Worm (Caenorhabditis elegans) whole organism, L2 larva: ENCODE data around the gene T04A11.4.

Source experiments
- R02D3.7 ChIP-seq: fragments of 150-350 bp; optimal IDR thresholded peaks from 2 replicates; lab custom pipeline; 2014; ENCODE audit warnings: missing biosample characterization, missing genetic modification characterization
- alr-1 ChIP-seq: fragments of 150-350 bp; optimal IDR thresholded peaks from 2 replicates; lab custom pipeline; 2014; ENCODE audit warnings: missing biosample characterization, missing genetic modification characterization
- ama-1 ChIP-seq: fragments of 150-350 bp; optimal IDR thresholded peaks from 2 replicates; lab custom pipeline; 2018; ENCODE audit warnings: inconsistent platforms
- ceh-16 ChIP-seq: fragments of 150-350 bp; optimal IDR thresholded peaks from 2 replicates; lab custom pipeline; 2014; ENCODE audit warnings: missing biosample characterization, missing genetic modification characterization
- ceh-82 ChIP-seq: fragments of 150-350 bp; optimal IDR thresholded peaks from 2 replicates; lab custom pipeline; 2014; ENCODE audit warnings: missing biosample characterization, missing genetic modification characterization
- mbf-1 ChIP-seq: sonication (generic microtip); optimal IDR thresholded peaks from 2 replicates; lab custom pipeline; 2017; ENCODE audit warnings: missing biosample characterization, missing genetic modification characterization
- nhr-11 ChIP-seq: fragments of 150-350 bp; optimal IDR thresholded peaks from 2 replicates; lab custom pipeline; 2014; ENCODE audit warnings: missing biosample characterization, missing genetic modification characterization
- nhr-23 ChIP-seq: fragments of 150-350 bp; optimal IDR thresholded peaks from 2 replicates; lab custom pipeline; 2014; ENCODE audit warnings: missing biosample characterization, missing genetic modification reagents, missing genetic modification characterization
- nhr-77 ChIP-seq: fragments of 150-350 bp; optimal IDR thresholded peaks from 2 replicates; lab custom pipeline; 2014; ENCODE audit warnings: missing biosample characterization, missing genetic modification characterization

DNA sequence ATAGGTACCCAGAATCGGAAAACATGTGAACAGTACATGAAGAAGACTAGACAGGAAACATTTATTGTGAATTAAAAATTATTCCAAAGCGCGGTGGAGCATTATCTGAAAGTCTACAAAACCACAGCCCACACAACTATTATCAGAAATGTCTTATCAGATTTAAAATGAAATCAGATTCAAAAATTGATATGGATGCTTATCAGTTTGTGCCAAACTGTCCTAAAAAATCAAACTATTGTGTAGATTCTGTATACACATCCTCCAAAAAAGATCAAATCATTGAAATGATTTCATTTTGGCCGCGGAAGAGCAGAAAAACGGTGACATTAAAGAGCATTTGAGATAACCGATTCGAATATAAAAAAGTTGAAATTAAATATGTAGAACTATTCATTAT is 48.9 kb downstream of the T04A11.4 start, which contains the start of gene irg-4:
- TF ChIP-seq ceh-82 (tag; lab: Kevin White, UChicago): no peak
- TF ChIP-seq R02D3.7 (tag; lab: Kevin White, UChicago): no peak
- TF ChIP-seq mbf-1 (tag; lab: Kevin White, UChicago): no peak
- TF ChIP-seq nhr-11 (tag; lab: Kevin White, UChicago): no peak
- TF ChIP-seq ama-1: no peak
- TF ChIP-seq nhr-23 (tag; lab: Kevin White, UChicago): no peak
- TF ChIP-seq ceh-16: no peak
- TF ChIP-seq alr-1 (tag; lab: Kevin White, UChicago): no peak
- TF ChIP-seq nhr-77: no peak
